Fruit fly (Drosophila melanogaster) whole organism, embryonic: Measurements from ENCODE around the gene BORCS5.

ENCODE experiments used
- CG10209 ChIP-seq: fragments of 200-800 bp; sonication (Bioruptor generic); optimal IDR thresholded peaks from 3 replicates; lab custom pipeline; 2017; ENCODE audit warnings: missing biosample characterization, mild to moderate bottlenecking, missing genetic modification characterization, missing genetic modification reagents
- CG11093 ChIP-seq: fragments of 200-800 bp; sonication (Bioruptor generic); IDR thresholded peaks from 3 replicates; pipeline ENCODE4 v1.3.6; 2022; ENCODE audit warnings: missing biosample characterization, missing genetic modification characterization
- CG11247 ChIP-seq: fragments of 200-800 bp; sonication (Bioruptor generic); IDR thresholded peaks from 2 replicates; pipeline ENCODE4 v1.3.6; 2022; ENCODE audit warnings: missing biosample characterization, missing genetic modification characterization
- CG14050 ChIP-seq: fragments of 200-800 bp; sonication (Bioruptor generic); IDR thresholded peaks from 3 replicates; pipeline ENCODE4 v1.3.6; 2022; ENCODE audit warnings: missing biosample characterization, missing genetic modification characterization
- CG14710 ChIP-seq: fragments of 200-800 bp; sonication (Bioruptor generic); optimal IDR thresholded peaks from 3 replicates; lab custom pipeline; 2019; ENCODE audit warnings: missing biosample characterization, mild to moderate bottlenecking, missing genetic modification characterization, moderate library complexity
- CG17612 ChIP-seq: fragments of 200-800 bp; sonication (Bioruptor generic); IDR thresholded peaks from 2 replicates; pipeline ENCODE4 v1.3.6; 2022; ENCODE audit warnings: missing biosample characterization, missing genetic modification characterization
- CG17829 ChIP-seq: fragments of 200-800 bp; optimal IDR thresholded peaks from 2 replicates; lab custom pipeline; 2019; ENCODE audit warnings: missing biosample characterization, mild to moderate bottlenecking, missing genetic modification characterization, moderate library complexity
- CG17912 ChIP-seq: fragments of 200-800 bp; sonication (Bioruptor generic); optimal IDR thresholded peaks from 2 replicates; lab custom pipeline; 2018; ENCODE audit warnings: missing biosample characterization, mild to moderate bottlenecking, missing genetic modification characterization
- CG2202 ChIP-seq: fragments of 200-800 bp; sonication (Bioruptor generic); optimal IDR thresholded peaks from 2 replicates; lab custom pipeline; 2018; ENCODE audit warnings: missing biosample characterization, mild to moderate bottlenecking, missing genetic modification characterization
- CG2678 ChIP-seq: fragments of 200-800 bp; sonication (Bioruptor generic); optimal IDR thresholded peaks from 3 replicates; lab custom pipeline; 2019; ENCODE audit warnings: missing biosample characterization, mild to moderate bottlenecking, missing genetic modification characterization, moderate library complexity
- CG33213 ChIP-seq: fragments of 200-800 bp; sonication (Bioruptor generic); optimal IDR thresholded peaks from 3 replicates; lab custom pipeline; 2016; ENCODE audit warnings: missing biosample characterization, missing genetic modification characterization
- CG34422 ChIP-seq: fragments of 200-800 bp; sonication (Bioruptor generic); IDR thresholded peaks from 3 replicates; pipeline ENCODE4 v1.3.6; 2022; ENCODE audit warnings: missing biosample characterization, missing genetic modification characterization
- CG6791 ChIP-seq: fragments of 200-800 bp; sonication (Bioruptor generic); IDR thresholded peaks from 3 replicates; pipeline ENCODE4 v1.3.6; 2022; ENCODE audit warnings: missing biosample characterization, missing genetic modification characterization; ENCODE audit not compliant: partially characterized antibody
- CG8281 ChIP-seq: fragments of 200-800 bp; sonication (Bioruptor generic); optimal IDR thresholded peaks from 2 replicates; lab custom pipeline; 2018; ENCODE audit warnings: missing biosample characterization, mild to moderate bottlenecking, missing genetic modification characterization, moderate library complexity
- CG8765 ChIP-seq: fragments of 200-800 bp; sonication (Bioruptor generic); IDR thresholded peaks from 2 replicates; pipeline ENCODE4 v1.3.6; 2022; ENCODE audit warnings: missing biosample characterization, missing genetic modification characterization
- CG8924 ChIP-seq: fragments of 200-800 bp; optimal IDR thresholded peaks from 3 replicates; lab custom pipeline; 2019; ENCODE audit warnings: missing biosample characterization, mild to moderate bottlenecking, missing genetic modification characterization, moderate library complexity
- Dek ChIP-seq: fragments of 200-800 bp; sonication (Bioruptor generic); optimal IDR thresholded peaks from 3 replicates; lab custom pipeline; 2019; ENCODE audit warnings: missing biosample characterization, mild to moderate bottlenecking, missing genetic modification characterization, moderate library complexity
- Dp ChIP-seq: fragments of 200-800 bp; sonication (Bioruptor generic); optimal IDR thresholded peaks from 2 replicates; lab custom pipeline; 2018; ENCODE audit warnings: missing biosample characterization, mild to moderate bottlenecking, missing genetic modification characterization, moderate library complexity
- Elba2 ChIP-seq: fragments of 200-800 bp; sonication (Bioruptor generic); optimal IDR thresholded peaks from 3 replicates; lab custom pipeline; 2016; ENCODE audit warnings: missing biosample characterization, missing genetic modification characterization
- Hmr ChIP-seq: fragments of 200-800 bp; sonication (Bioruptor generic); optimal IDR thresholded peaks from 3 replicates; lab custom pipeline; 2017; ENCODE audit warnings: mild to moderate bottlenecking, missing biosample characterization, missing genetic modification reagents, missing genetic modification characterization
- Jarid2 ChIP-seq: fragments of 200-800 bp; sonication (Bioruptor generic); optimal IDR thresholded peaks from 3 replicates; lab custom pipeline; 2017; ENCODE audit warnings: mild to moderate bottlenecking, missing biosample characterization, missing genetic modification reagents, missing genetic modification characterization
- Nf-YB ChIP-seq: fragments of 200-800 bp; sonication (Bioruptor generic); optimal IDR thresholded peaks from 3 replicates; lab custom pipeline; 2019; ENCODE audit warnings: missing biosample characterization, mild to moderate bottlenecking, missing genetic modification characterization, moderate library complexity
- Side ChIP-seq: fragments of 200-800 bp; sonication (Bioruptor generic); optimal IDR thresholded peaks from 2 replicates; lab custom pipeline; 2016; ENCODE audit warnings: missing biosample characterization, missing genetic modification characterization
- Six4 ChIP-seq: fragments of 200-800 bp; sonication (Bioruptor generic); optimal IDR thresholded peaks from 2 replicates; lab custom pipeline; 2016; ENCODE audit warnings: missing biosample characterization, missing genetic modification characterization
- Sry-δ ChIP-seq: fragments of 200-800 bp; sonication (Bioruptor generic); optimal IDR thresholded peaks from 2 replicates; lab custom pipeline; 2016; ENCODE audit warnings: missing biosample characterization, missing genetic modification characterization
- Vsx1 ChIP-seq: fragments of 200-800 bp; sonication (Bioruptor generic); optimal IDR thresholded peaks from 2 replicates; lab custom pipeline; 2017; ENCODE audit warnings: missing biosample characterization, mild to moderate bottlenecking, missing genetic modification characterization, missing genetic modification reagents
- Xrp1 ChIP-seq: fragments of 200-800 bp; sonication (Bioruptor generic); IDR thresholded peaks from 2 replicates; pipeline ENCODE4 v1.3.6; 2022; ENCODE audit warnings: missing biosample characterization, missing genetic modification characterization
- aop ChIP-seq: fragments of 200-800 bp; sonication (Bioruptor generic); IDR thresholded peaks from 2 replicates; pipeline ENCODE4 v1.3.6; 2022; ENCODE audit warnings: missing biosample characterization, missing genetic modification characterization
- bab2 ChIP-seq: fragments of 200-800 bp; sonication (Bioruptor generic); optimal IDR thresholded peaks from 2 replicates; lab custom pipeline; 2016; ENCODE audit warnings: missing biosample characterization, missing genetic modification characterization
- bbx ChIP-seq: fragments of 200-800 bp; sonication (Bioruptor generic); IDR thresholded peaks from 2 replicates; pipeline ENCODE4 v1.3.6; 2022; ENCODE audit warnings: missing biosample characterization, missing genetic modification characterization; ENCODE audit not compliant: partially characterized antibody
- da ChIP-seq: fragments of 200-800 bp; sonication (Bioruptor generic); optimal IDR thresholded peaks from 2 replicates; lab custom pipeline; 2016; ENCODE audit warnings: missing biosample characterization, missing genetic modification characterization
- dmrt11E ChIP-seq: fragments of 200-800 bp; sonication (Bioruptor generic); optimal IDR thresholded peaks from 3 replicates; lab custom pipeline; 2018; ENCODE audit warnings: missing biosample characterization, mild to moderate bottlenecking, missing genetic modification characterization, moderate library complexity
- en ChIP-seq: fragments of 200-800 bp; sonication (Bioruptor generic); optimal IDR thresholded peaks from 2 replicates; lab custom pipeline; 2016; ENCODE audit warnings: missing biosample characterization, missing genetic modification characterization
- eve ChIP-seq, 2 experiments: fragments of >200 bp; optimal IDR thresholded peaks; 2 replicates each; lab custom pipeline; 2017; ENCODE audit warnings: missing biosample characterization in 2 of 2, missing genetic modification characterization in 2 of 2
- gem ChIP-seq: fragments of 200-800 bp; sonication (Bioruptor generic); optimal IDR thresholded peaks from 2 replicates; lab custom pipeline; 2019; ENCODE audit warnings: missing biosample characterization, mild to moderate bottlenecking, missing genetic modification characterization, moderate library complexity
- inv ChIP-seq: fragments of 200-800 bp; sonication (Bioruptor generic); IDR thresholded peaks from 2 replicates; pipeline ENCODE4 v1.3.6; 2022; ENCODE audit warnings: missing biosample characterization, missing genetic modification characterization; ENCODE audit not compliant: partially characterized antibody
- jumu ChIP-seq: fragments of 200-800 bp; sonication (Bioruptor generic); optimal IDR thresholded peaks from 3 replicates; lab custom pipeline; 2016; ENCODE audit warnings: missing biosample characterization, missing genetic modification characterization
- klu ChIP-seq: fragments of 200-800 bp; sonication (Bioruptor generic); IDR thresholded peaks from 2 replicates; pipeline ENCODE4 v1.3.6; 2022; ENCODE audit warnings: missing biosample characterization, missing genetic modification characterization
- lbe ChIP-seq: fragments of 200-800 bp; sonication (Bioruptor generic); optimal IDR thresholded peaks from 2 replicates; lab custom pipeline; 2016; ENCODE audit warnings: missing biosample characterization, mild to moderate bottlenecking, missing genetic modification characterization
- luna ChIP-seq: fragments of 200-800 bp; sonication (Bioruptor generic); optimal IDR thresholded peaks from 2 replicates; lab custom pipeline; 2016; ENCODE audit warnings: missing biosample characterization, missing genetic modification characterization
- nerfin-2 ChIP-seq: fragments of 200-800 bp; sonication (Bioruptor generic); IDR thresholded peaks from 2 replicates; pipeline ENCODE4 v1.3.6; 2022; ENCODE audit warnings: missing biosample characterization, missing genetic modification characterization; ENCODE audit not compliant: partially characterized antibody
- oc ChIP-seq: fragments of 200-800 bp; sonication (Bioruptor generic); optimal IDR thresholded peaks from 2 replicates; lab custom pipeline; 2018; ENCODE audit warnings: missing biosample characterization, mild to moderate bottlenecking, missing genetic modification characterization, moderate library complexity
- peb ChIP-seq: fragments of 200-800 bp; sonication (Bioruptor generic); IDR thresholded peaks from 2 replicates; pipeline ENCODE4 v1.3.6; 2022; ENCODE audit warnings: missing biosample characterization, missing genetic modification characterization
- pho ChIP-seq: fragments of 200-800 bp; sonication (Bioruptor generic); optimal IDR thresholded peaks from 2 replicates; lab custom pipeline; 2016; ENCODE audit warnings: missing biosample characterization, missing genetic modification characterization
- repo ChIP-seq: fragments of 200-800 bp; sonication (Bioruptor generic); optimal IDR thresholded peaks from 2 replicates; lab custom pipeline; 2016; ENCODE audit warnings: missing biosample characterization, missing genetic modification characterization
- sc ChIP-seq, 3 experiments: fragments of >200 bp in 2 of 3; fragments of 200-800 bp in 1 of 3; sonication (Bioruptor generic) in 1 of 3; optimal IDR thresholded peaks; 2 replicates in 2 of 3; 3 replicates in 1 of 3; lab custom pipeline; 2017; ENCODE audit warnings: mild to moderate bottlenecking in 1 of 3, missing biosample characterization in 1 of 3, missing genetic modification characterization in 1 of 3, missing genetic modification reagents in 1 of 3
- so ChIP-seq: fragments of 200-800 bp; sonication (Bioruptor generic); IDR thresholded peaks from 3 replicates; pipeline ENCODE4 v1.3.6; 2022; ENCODE audit warnings: missing biosample characterization, missing genetic modification characterization
- ssp ChIP-seq: fragments of 200-800 bp; sonication (Bioruptor generic); IDR thresholded peaks from 2 replicates; pipeline ENCODE4 v1.3.6; 2022; ENCODE audit warnings: missing biosample characterization, missing genetic modification characterization
- tna ChIP-seq: fragments of 200-800 bp; sonication (Bioruptor generic); IDR thresholded peaks from 2 replicates; pipeline ENCODE4 v1.3.6; 2022; ENCODE audit warnings: missing biosample characterization, missing genetic modification characterization; ENCODE audit not compliant: partially characterized antibody
- unpg ChIP-seq: fragments of 200-800 bp; sonication (Bioruptor generic); optimal IDR thresholded peaks from 3 replicates; lab custom pipeline; 2018; ENCODE audit warnings: missing biosample characterization, mild to moderate bottlenecking, missing genetic modification characterization, moderate library complexity
- vvl ChIP-seq: fragments of 200-800 bp; sonication (Bioruptor generic); IDR thresholded peaks from 2 replicates; pipeline ENCODE4 v1.3.6; 2022; ENCODE audit warnings: missing biosample characterization, missing genetic modification characterization

Gene BORCS5

dm6 chrX:11886976-11887375 lies 14.4 kb upstream of the BORCS5 start, which contains the start of the genes CG10353 and SelG (continued):
- TF ChIP-seq CG17829 (tag; lab: Kevin White, UChicago) = peak; percentile 51
- TF ChIP-seq Elba2 (GFP tag; lab: Kevin White, UChicago) = no peak
- no peak for TF ChIP-seq Vsx1 (GFP tag; lab: Kevin White, UChicago)
- TF ChIP-seq ssp = no peak
- no peak for TF ChIP-seq CG11247 (GFP tag; lab: Robert Waterston, UW)
- TF ChIP-seq bab2 = peak; percentile 37
- peak; percentile 31 for TF ChIP-seq lbe (GFP tag; lab: Kevin White, UChicago)
- peak; percentile 43 for TF ChIP-seq CG8924 (tag; lab: Kevin White, UChicago)
- TF ChIP-seq nerfin-2 (GFP tag; lab: Robert Waterston, UW) = peak; percentile 56; the same call in 1 of the 2 replicates
- no peak for TF ChIP-seq eve (GFP tag; optimal IDR thresholded peaks at IDR 0.05; lab: Kevin White, UChicago)
- no peak for TF ChIP-seq CG17912 (GFP tag; lab: Kevin White, UChicago)
- no peak for TF ChIP-seq Six4 (GFP tag; lab: Kevin White, UChicago)
- no peak for TF ChIP-seq CG2202 (tag; lab: Kevin White, UChicago)
- no peak for TF ChIP-seq Xrp1 (GFP tag; lab: Robert Waterston, UW)
- no peak for TF ChIP-seq da (GFP tag; lab: Kevin White, UChicago)
- no peak for TF ChIP-seq CG11093
- no peak for TF ChIP-seq CG8281 (tag; lab: Kevin White, UChicago)
- TF ChIP-seq CG2678 (tag; lab: Kevin White, UChicago) = peak; percentile 13
- no peak for TF ChIP-seq CG14050
- no peak for TF ChIP-seq aop (GFP tag; lab: Robert Waterston, UW)
- TF ChIP-seq luna = no peak
- peak; percentile 65 for TF ChIP-seq tna (GFP tag; lab: Robert Waterston, UW)
- no peak for TF ChIP-seq CG8765 (GFP tag; lab: Robert Waterston, UW)
- TF ChIP-seq CG14710 (tag; lab: Kevin White, UChicago) = peak; percentile 52
- no peak for TF ChIP-seq sc (optimal IDR thresholded peaks at IDR 0.05; lab: Kevin White, UChicago)
- no peak for TF ChIP-seq sc (GFP tag; optimal IDR thresholded peaks at IDR 0.05; lab: Kevin White, UChicago)
- TF ChIP-seq jumu = peak; percentile 36
- peak; percentile 17 for TF ChIP-seq dmrt11E (tag; lab: Kevin White, UChicago)
- peak; percentile 32 for TF ChIP-seq Hmr (GFP tag; lab: Kevin White, UChicago)
- peak; percentile 57 for TF ChIP-seq CG33213 (GFP tag; lab: Kevin White, UChicago)
- peak; percentile 95 for TF ChIP-seq Sry-δ (GFP tag; lab: Kevin White, UChicago)
- peak; percentile 14 for TF ChIP-seq unpg (GFP tag; lab: Kevin White, UChicago)
- TF ChIP-seq en (GFP tag; lab: Kevin White, UChicago) = no peak
- TF ChIP-seq bbx (GFP tag; lab: Robert Waterston, UW) = peak; percentile 86
- no peak for TF ChIP-seq CG10209 (GFP tag; lab: Kevin White, UChicago)
- peak; percentile 46 for TF ChIP-seq Dp (GFP tag; lab: Kevin White, UChicago)
- TF ChIP-seq so = no peak
- TF ChIP-seq CG17612 (GFP tag; lab: Robert Waterston, UW) = no peak
- TF ChIP-seq Dek (tag; lab: Kevin White, UChicago) = no peak
- no peak for TF ChIP-seq CG34422
- peak; percentile 38 for TF ChIP-seq repo (GFP tag; lab: Kevin White, UChicago)
- TF ChIP-seq Side (GFP tag; lab: Kevin White, UChicago) = peak; percentile 29
- TF ChIP-seq inv (GFP tag; lab: Robert Waterston, UW) = peak; percentile 75
- TF ChIP-seq CG6791 (GFP tag; lab: Robert Waterston, UW) = peak; percentile 87
- peak; percentile 64 for TF ChIP-seq vvl (GFP tag; lab: Robert Waterston, UW)
- TF ChIP-seq gem = peak; percentile 11
- no peak for TF ChIP-seq pho (GFP tag; lab: Kevin White, UChicago)
- peak; percentile 14 for TF ChIP-seq Jarid2 (GFP tag; lab: Kevin White, UChicago)
- TF ChIP-seq klu (GFP tag; lab: Robert Waterston, UW) = no peak
- no peak for TF ChIP-seq oc (tag; lab: Kevin White, UChicago)
- no peak for TF ChIP-seq Nf-YB (GFP tag; lab: Kevin White, UChicago)
- no peak for TF ChIP-seq peb (GFP tag; lab: Robert Waterston, UW)
